Fruit fly (Drosophila melanogaster): ENCODE data around the gene Ets65A.

Gene Ets65A

DNA sequence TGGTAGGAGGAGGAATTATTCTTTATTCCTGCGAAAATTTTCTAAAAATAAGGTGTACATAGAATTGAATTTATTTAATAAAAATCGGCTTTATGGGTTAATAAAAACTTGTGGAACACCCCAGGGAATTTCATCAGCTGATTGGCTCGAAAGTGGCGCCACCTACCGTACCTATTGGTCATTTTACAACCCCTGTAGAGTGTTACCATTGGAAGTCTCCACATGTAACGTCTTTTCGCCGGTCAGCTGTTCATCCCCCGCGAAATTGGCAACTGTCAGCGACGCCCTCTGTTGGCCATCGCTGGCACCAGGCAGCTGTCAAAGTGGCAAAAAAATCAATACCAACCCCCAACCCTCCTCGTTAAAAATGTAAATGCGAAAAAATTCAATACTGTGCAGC is 14.9 kb upstream of the Ets65A start, which contains the start of gene CG13293 (continued):
- TF ChIP-seq CG14860 (GFP tag; IDR thresholded peaks at IDR 0.05; ENCODE audit: partially characterized antibody) (no peak), Dbx (GFP tag; IDR thresholded peaks at IDR 0.05) (no peak), ssp (GFP tag; IDR thresholded peaks at IDR 0.05) (0 out of 2 replicates have a peak, but pooled peaks have one; percentile 9), wor (GFP tag; IDR thresholded peaks at IDR 0.05) (no peak), CG4617 (GFP tag; optimal IDR thresholded peaks at IDR 0.05; ENCODE audit: borderline replicate concordance) (no peak), jigr1 (GFP tag; IDR thresholded peaks at IDR 0.05) (no peak), CG8944 (GFP tag; optimal IDR thresholded peaks at IDR 0.05) (no peak), dm (GFP tag; optimal IDR thresholded peaks at IDR 0.05) (no peak), kni (GFP tag; optimal IDR thresholded peaks at IDR 0.05) (no peak), gsb (GFP tag; IDR thresholded peaks at IDR 0.05) (no peak), odd (GFP tag; optimal IDR thresholded peaks at IDR 0.05) (no peak), Xrp1 (GFP tag; IDR thresholded peaks at IDR 0.05) (no peak), CG31224 (GFP tag; IDR thresholded peaks at IDR 0.05) (no peak), CG4820 (GFP tag; optimal IDR thresholded peaks at IDR 0.05) (no peak), wek (GFP tag; optimal IDR thresholded peaks at IDR 0.05) (no peak), CG13775 (GFP tag; optimal IDR thresholded peaks at IDR 0.05) (peak; percentile 18), knrl (GFP tag; IDR thresholded peaks at IDR 0.05; ENCODE audit: partially characterized antibody) (no peak), ind (GFP tag; optimal IDR thresholded peaks at IDR 0.05) (no peak), CG7963 (GFP tag; IDR thresholded peaks at IDR 0.05; ENCODE audit: partially characterized antibody) (no peak), sens (GFP tag) (peak; percentile 62), toy (GFP tag; IDR thresholded peaks at IDR 0.05) (no peak), Doc3 (GFP tag; IDR thresholded peaks at IDR 0.05; ENCODE audit: partially characterized antibody) (no peak), Trl (optimal IDR thresholded peaks at IDR 0.05) (no peak), Trl (GFP tag; optimal IDR thresholded peaks at IDR 0.05) (no peak), Atf-2 (GFP tag; optimal IDR thresholded peaks at IDR 0.05) (no peak), CG3407 (GFP tag; optimal IDR thresholded peaks at IDR 0.05) (no peak), CG17612 (GFP tag; IDR thresholded peaks at IDR 0.05) (no peak), bcd (GFP tag; optimal IDR thresholded peaks at IDR 0.05) (no peak), CG6813 (GFP tag; optimal IDR thresholded peaks at IDR 0.05) (no peak), CG34422 (GFP tag; IDR thresholded peaks at IDR 0.05) (no peak; the same call in 2 of the 3 replicates), phol (tag; optimal IDR thresholded peaks at IDR 0.05) (no peak), tll (GFP tag; optimal IDR thresholded peaks at IDR 0.05) (no peak), CG17385 (GFP tag; optimal IDR thresholded peaks at IDR 0.05) (no peak), CG1832 (GFP tag; optimal IDR thresholded peaks at IDR 0.05) (no peak), Bteb2 (GFP tag; optimal IDR thresholded peaks at IDR 0.05) (no peak), CG4707 (GFP tag; optimal IDR thresholded peaks at IDR 0.05) (no peak), CG2889 (GFP tag; IDR thresholded peaks at IDR 0.05) (no peak), vvl (GFP tag; IDR thresholded peaks at IDR 0.05) (peak; percentile 32; the same call in 1 of the 2 replicates), CG15011 (GFP tag; optimal IDR thresholded peaks at IDR 0.05) (no peak), C15 (GFP tag; IDR thresholded peaks at IDR 0.05) (no peak), Opbp (GFP tag; IDR thresholded peaks at IDR 0.05; ENCODE audit: partially characterized antibody) (no peak), chinmo (GFP tag; IDR thresholded peaks at IDR 0.05; ENCODE audit: partially characterized antibody) (no peak), lov (optimal IDR thresholded peaks at IDR 0.05) (no peak), lov (GFP tag; IDR thresholded peaks at IDR 0.05) (no peak), rib (GFP tag; IDR thresholded peaks at IDR 0.05) (no peak), CG8478 (optimal IDR thresholded peaks at IDR 0.05) (no peak), CG4404 (GFP tag; IDR thresholded peaks at IDR 0.05) (no peak), fd102C (GFP tag; optimal IDR thresholded peaks at IDR 0.05) (peak; percentile 35), so (GFP tag; IDR thresholded peaks at IDR 0.05) (no peak), zfh2 (GFP tag; optimal IDR thresholded peaks at IDR 0.05) (no peak), CG13894 (tag; optimal IDR thresholded peaks at IDR 0.05) (no peak), B-H2 (GFP tag; optimal IDR thresholded peaks at IDR 0.05) (no peak), Six4 (GFP tag; optimal IDR thresholded peaks at IDR 0.05) (no peak)
